Worm (Caenorhabditis elegans) whole organism, late embryonic: ENCODE results near the gene Y38H6A.5.
"Not testable (repeated sequence)": the region's sequence is repeated elsewhere in the genome, so short reads cannot be mapped to it uniquely, and the experiment has no call there.

Source experiments
- C38D4.7 ChIP-seq: fragments of 200-800 bp; sonication (Bioruptor generic); optimal IDR thresholded peaks from 2 replicates; lab custom pipeline; 2018; ENCODE audit warnings: mild to moderate bottlenecking, missing genetic modification characterization, moderate library complexity, missing compliant biosample characterization
- F13H6.1 ChIP-seq: sonication (generic microtip); optimal IDR thresholded peaks from 2 replicates; lab custom pipeline; 2016; ENCODE audit warnings: missing genetic modification characterization, missing compliant biosample characterization
- K02D7.2 ChIP-seq: sonication (generic microtip); optimal IDR thresholded peaks from 2 replicates; lab custom pipeline; 2017; ENCODE audit warnings: mild to moderate bottlenecking, missing genetic modification characterization, missing compliant biosample characterization
- K09A11.1 ChIP-seq: sonication (generic microtip); optimal IDR thresholded peaks from 2 replicates; lab custom pipeline; 2017; ENCODE audit warnings: antibody characterized with exemption, mild to moderate bottlenecking, missing genetic modification characterization, missing compliant biosample characterization; ENCODE audit not compliant: insufficient read depth
- T23F11.4 ChIP-seq: fragments of 200-800 bp; sonication (Bioruptor generic); optimal IDR thresholded peaks from 2 replicates; lab custom pipeline; 2018; ENCODE audit warnings: mild to moderate bottlenecking, missing genetic modification characterization, missing compliant biosample characterization
- ama-1 ChIP-seq: fragments of 150-350 bp; optimal IDR thresholded peaks from 2 replicates; lab custom pipeline; 2014
- ceh-14 ChIP-seq: sonication (generic microtip); optimal IDR thresholded peaks from 2 replicates; lab custom pipeline; 2016; ENCODE audit warnings: missing genotype, missing genetic modification characterization, missing compliant biosample characterization
- ceh-18 ChIP-seq: sonication (generic microtip); optimal IDR thresholded peaks from 2 replicates; lab custom pipeline; 2016; ENCODE audit warnings: missing genetic modification characterization, missing compliant biosample characterization
- ceh-19 ChIP-seq: fragments of 200-800 bp; sonication (Bioruptor generic); optimal IDR thresholded peaks from 2 replicates; lab custom pipeline; 2018; ENCODE audit warnings: mild to moderate bottlenecking, missing genetic modification characterization, missing compliant biosample characterization
- ceh-2 ChIP-seq: sonication (generic microtip); optimal IDR thresholded peaks from 2 replicates; lab custom pipeline; 2016; ENCODE audit warnings: missing genotype, missing genetic modification characterization, missing compliant biosample characterization
- ceh-22 ChIP-seq: sonication (generic microtip); optimal IDR thresholded peaks from 2 replicates; lab custom pipeline; 2017; ENCODE audit warnings: missing biosample characterization, missing genetic modification characterization
- ceh-31 ChIP-seq: sonication (generic microtip); optimal IDR thresholded peaks from 2 replicates; lab custom pipeline; 2016; ENCODE audit warnings: missing genetic modification characterization, missing compliant biosample characterization
- ceh-45 ChIP-seq: fragments of 200-800 bp; sonication (Bioruptor generic); IDR thresholded peaks from 2 replicates; pipeline ENCODE4 v1.3.6; 2022; ENCODE audit warnings: missing genetic modification reagents, missing genetic modification characterization, missing compliant biosample characterization
- ceh-48 ChIP-seq: sonication (generic microtip); optimal IDR thresholded peaks from 2 replicates; lab custom pipeline; 2016; ENCODE audit warnings: missing genetic modification characterization, inconsistent platforms, missing compliant biosample characterization
- dmd-4 ChIP-seq: sonication (generic microtip); optimal IDR thresholded peaks from 2 replicates; lab custom pipeline; 2016; ENCODE audit warnings: borderline replicate concordance, missing genetic modification characterization, missing compliant biosample characterization
- elt-2 ChIP-seq: sonication (generic microtip); optimal IDR thresholded peaks from 2 replicates; lab custom pipeline; 2016; ENCODE audit warnings: missing genetic modification reagents, missing genetic modification characterization, missing compliant biosample characterization
- ets-4 ChIP-seq: sonication (generic microtip); optimal IDR thresholded peaks from 2 replicates; lab custom pipeline; 2016; ENCODE audit warnings: missing genetic modification characterization, missing compliant biosample characterization
- fkh-10 ChIP-seq: fragments of 150-350 bp; optimal IDR thresholded peaks from 2 replicates; lab custom pipeline; 2014; ENCODE audit warnings: missing biosample characterization, missing genetic modification reagents, missing genetic modification characterization
- hlh-15 ChIP-seq: sonication (generic microtip); optimal IDR thresholded peaks from 2 replicates; lab custom pipeline; 2016; ENCODE audit warnings: missing genetic modification characterization, missing compliant biosample characterization
- hlh-30 ChIP-seq: sonication (generic microtip); optimal IDR thresholded peaks from 2 replicates; lab custom pipeline; 2017; ENCODE audit warnings: antibody characterized with exemption, missing genetic modification characterization, missing compliant biosample characterization; ENCODE audit not compliant: insufficient read depth
- hlh-6 ChIP-seq: sonication (generic microtip); optimal IDR thresholded peaks from 2 replicates; lab custom pipeline; 2016; ENCODE audit warnings: missing genotype, missing genetic modification characterization, missing compliant biosample characterization
- lim-6 ChIP-seq: sonication (generic microtip); optimal IDR thresholded peaks from 2 replicates; lab custom pipeline; 2016; ENCODE audit warnings: missing genetic modification characterization, missing compliant biosample characterization
- lin-11 ChIP-seq: fragments of 200-800 bp; sonication (Bioruptor generic); optimal IDR thresholded peaks from 2 replicates; lab custom pipeline; 2018; ENCODE audit warnings: mild to moderate bottlenecking, missing genetic modification characterization, missing compliant biosample characterization
- madf-2 ChIP-seq: sonication (generic microtip); optimal IDR thresholded peaks from 2 replicates; lab custom pipeline; 2017; ENCODE audit warnings: missing genetic modification characterization, missing compliant biosample characterization
- nfya-1 ChIP-seq: sonication (generic microtip); optimal IDR thresholded peaks from 2 replicates; lab custom pipeline; 2017; ENCODE audit warnings: missing genetic modification characterization, mild to moderate bottlenecking, missing compliant biosample characterization, antibody characterized with exemption, moderate library complexity
- nhr-11 ChIP-seq: fragments of 150-350 bp; optimal IDR thresholded peaks from 2 replicates; lab custom pipeline; 2014; ENCODE audit warnings: missing biosample characterization, missing genetic modification characterization
- nhr-232 ChIP-seq: sonication (generic microtip); optimal IDR thresholded peaks from 2 replicates; lab custom pipeline; 2016; ENCODE audit warnings: missing genetic modification characterization, missing compliant biosample characterization
- pat-9 ChIP-seq: fragments of 200-800 bp; sonication (Bioruptor generic); optimal IDR thresholded peaks from 2 replicates; lab custom pipeline; 2018; ENCODE audit warnings: mild to moderate bottlenecking, missing genetic modification characterization, moderate library complexity, missing compliant biosample characterization
- pha-4 ChIP-seq: fragments of 150-350 bp; optimal IDR thresholded peaks from 2 replicates; lab custom pipeline; 2018; ENCODE audit warnings: missing biosample characterization, missing genetic modification reagents, missing genetic modification characterization
- pqm-1 ChIP-seq: sonication (generic microtip); optimal IDR thresholded peaks from 2 replicates; lab custom pipeline; 2016; ENCODE audit warnings: missing genetic modification characterization, missing compliant biosample characterization
- pros-1 ChIP-seq: fragments of 150-350 bp; optimal IDR thresholded peaks from 2 replicates; lab custom pipeline; 2014; ENCODE audit warnings: missing biosample characterization, missing genetic modification reagents, missing genetic modification characterization
- ref-2 ChIP-seq: sonication (generic microtip); optimal IDR thresholded peaks from 2 replicates; lab custom pipeline; 2016; ENCODE audit warnings: missing genetic modification characterization, missing compliant biosample characterization
- rnt-1 ChIP-seq: sonication (generic microtip); optimal IDR thresholded peaks from 2 replicates; lab custom pipeline; 2016; ENCODE audit warnings: missing genetic modification characterization, missing compliant biosample characterization
- sdc-2 ChIP-seq: sonication (generic microtip); optimal IDR thresholded peaks from 2 replicates; lab custom pipeline; 2016; ENCODE audit warnings: missing genotype, missing genetic modification characterization, missing compliant biosample characterization
- sox-2 ChIP-seq: fragments of 200-800 bp; sonication (Bioruptor generic); IDR thresholded peaks from 2 replicates; pipeline ENCODE4 v1.3.6; 2022; ENCODE audit warnings: missing genetic modification reagents, missing genetic modification characterization, missing compliant biosample characterization
- syd-9 ChIP-seq: sonication (generic microtip); optimal IDR thresholded peaks from 2 replicates; lab custom pipeline; 2016; ENCODE audit warnings: mild to moderate bottlenecking, missing genetic modification characterization, moderate library complexity, missing compliant biosample characterization
- tbx-7 ChIP-seq: sonication (generic microtip); optimal IDR thresholded peaks from 2 replicates; lab custom pipeline; 2016; ENCODE audit warnings: missing genotype, missing genetic modification characterization, missing compliant biosample characterization
- unc-42 ChIP-seq: sonication (generic microtip); optimal IDR thresholded peaks from 2 replicates; lab custom pipeline; 2016; ENCODE audit warnings: missing genotype, missing genetic modification characterization, missing compliant biosample characterization
- ztf-16 ChIP-seq: sonication (generic microtip); optimal IDR thresholded peaks from 2 replicates; lab custom pipeline; 2017; ENCODE audit warnings: missing genetic modification characterization, missing compliant biosample characterization

The Y38H6A.5 gene

ce11 chrV:20375236-20375635 lies 40.1 kb upstream of the Y38H6A.5 start, which contains the start of gene ins-35:
Gene ins-35, plus strand, starts transcription at chrV:20375536.
- no peak for TF ChIP-seq hlh-6 (tag; lab: Kevin White, UChicago)

- TF ChIP-seq ceh-19 (GFP tag; lab: Kevin White, UChicago): no peak
- TF ChIP-seq C38D4.7 (GFP tag; lab: Kevin White, UChicago): no peak
- no peak for TF ChIP-seq ref-2 (tag; lab: Kevin White, UChicago)
- no peak for TF ChIP-seq K02D7.2
- no peak for TF ChIP-seq ceh-22 (tag; lab: Kevin White, UChicago)
Observed at ce11 chrV:20374484-20374883, 39.3 kb upstream of the Y38H6A.5 start.

- TF ChIP-seq pqm-1; K09A11.1 (tag; lab: Kevin White, UChicago); ceh-14: not testable (repeated sequence)
Observed at ce11 chrV:20369153-20369552, 34.0 kb upstream of the Y38H6A.5 start, which contains the start of gene srh-177. Gene srh-177, minus strand, starts transcription at chrV:20369253.

ce11 chrV:20366839-20367238 lies 31.7 kb upstream of the Y38H6A.5 start, which contains the start of gene K02E2.8:
Gene K02E2.8, minus strand, starts transcription at chrV:20366939.
- TF ChIP-seq ceh-2 (tag; lab: Kevin White, UChicago): no peak
- no peak for TF ChIP-seq dmd-4 (tag; lab: Kevin White, UChicago)
- TF ChIP-seq nhr-11 (tag; lab: Kevin White, UChicago): no peak
- TF ChIP-seq ztf-16: no peak
- no peak for TF ChIP-seq ceh-31 (tag; lab: Kevin White, UChicago)
- TF ChIP-seq nfya-1 (tag; lab: Kevin White, UChicago): no peak
- TF ChIP-seq pha-4 (tag; lab: Kevin White, UChicago): no peak
- no peak for TF ChIP-seq lim-6
- no peak for TF ChIP-seq ceh-45 (GFP tag; lab: Robert Waterston, UW)
- TF ChIP-seq K09A11.1 (tag; lab: Kevin White, UChicago): no peak
- no peak for TF ChIP-seq ets-4 (tag; lab: Kevin White, UChicago)
- no peak for TF ChIP-seq ceh-48 (tag; lab: Kevin White, UChicago)
- no peak for TF ChIP-seq elt-2
- no peak for TF ChIP-seq nhr-232 (tag; lab: Kevin White, UChicago)
- no peak for TF ChIP-seq lin-11

ce11 chrV:20356472-20356871 lies 21.3 kb upstream of the Y38H6A.5 start, which contains the start of gene grd-11:
Gene grd-11, plus strand, starts transcription at chrV:20356772.
- TF ChIP-seq pat-9: no peak
- no peak for TF ChIP-seq ceh-18
- no peak for TF ChIP-seq lin-11
- TF ChIP-seq syd-9 (tag; lab: Kevin White, UChicago): no peak
- no peak for TF ChIP-seq sox-2 (GFP tag; lab: Robert Waterston, UW)
- TF ChIP-seq ceh-2 (tag; lab: Kevin White, UChicago): no peak
- TF ChIP-seq hlh-30 (tag; lab: Kevin White, UChicago): no peak
- no peak for TF ChIP-seq ets-4 (tag; lab: Kevin White, UChicago)
- no peak for TF ChIP-seq pros-1 (tag; lab: Kevin White, UChicago)
- no peak for TF ChIP-seq ama-1 (lab: Kevin White, UChicago)
- TF ChIP-seq F13H6.1 (tag; lab: Kevin White, UChicago): no peak
- TF ChIP-seq elt-2: no peak

- no peak for TF ChIP-seq rnt-1 (tag; lab: Kevin White, UChicago)
- no peak for TF ChIP-seq pat-9
- no peak for TF ChIP-seq syd-9 (tag; lab: Kevin White, UChicago)
- no peak for TF ChIP-seq ama-1 (lab: Kevin White, UChicago)
- TF ChIP-seq lim-6: no peak
- no peak for TF ChIP-seq K02D7.2
- TF ChIP-seq sdc-2 (tag; lab: Kevin White, UChicago): no peak
- TF ChIP-seq T23F11.4 (GFP tag; lab: Kevin White, UChicago): no peak
- TF ChIP-seq fkh-10 (GFP tag; lab: Kevin White, UChicago): no peak
- no peak for TF ChIP-seq unc-42 (tag; lab: Kevin White, UChicago)
- no peak for TF ChIP-seq madf-2 (tag; lab: Kevin White, UChicago)
- TF ChIP-seq hlh-15 (tag; lab: Kevin White, UChicago): no peak
- TF ChIP-seq tbx-7 (tag; lab: Kevin White, UChicago): no peak
Observed at ce11 chrV:20351195-20351594, 16.0 kb upstream of the Y38H6A.5 start, which contains the start of gene K02E2.1. Gene K02E2.1, plus strand, starts transcription at chrV:20351495.
